Worm (Caenorhabditis elegans): ENCODE measurements around the gene Y38H6C.24.

- TF ChIP-seq snpc-4 (tag; optimal IDR thresholded peaks at IDR 0.05) (no peak), elt-3 (tag; optimal IDR thresholded peaks at IDR 0.05) (no peak), nhr-25 (tag; optimal IDR thresholded peaks at IDR 0.05) (no peak), fos-1 (tag; optimal IDR thresholded peaks at IDR 0.05) (no peak), zag-1 (tag; optimal IDR thresholded peaks at IDR 0.05) (no peak), nhr-12 (tag; optimal IDR thresholded peaks at IDR 0.05) (no peak)
These were observed 17.9 kb downstream of the Y38H6C.24 start, which contains the start of gene slc-36.3 for ce11 chrV:20544092-20544491.

Data from whole organism, L2 larva.